Worm (Caenorhabditis elegans) whole organism, early embryonic: ENCODE results near the gene clc-9.

Experiments
- F13C5.2 ChIP-seq: sonication (generic microtip); optimal IDR thresholded peaks from 2 replicates; lab custom pipeline; 2017; ENCODE audit warnings: mild to moderate bottlenecking, missing genetic modification characterization, inconsistent platforms, missing compliant biosample characterization
- aly-1 ChIP-seq: sonication (generic microtip); optimal IDR thresholded peaks from 2 replicates; lab custom pipeline; 2016; ENCODE audit warnings: missing genetic modification characterization, missing compliant biosample characterization
- ama-1 ChIP-seq: fragments of 150-350 bp; optimal IDR thresholded peaks from 2 replicates; lab custom pipeline; 2014
- ceh-36 ChIP-seq: sonication (generic microtip); optimal IDR thresholded peaks from 2 replicates; lab custom pipeline; 2016; ENCODE audit warnings: missing genetic modification characterization, inconsistent platforms, missing compliant biosample characterization
- flt-1 ChIP-seq: fragments of 200-800 bp; sonication (Bioruptor generic); IDR thresholded peaks from 2 replicates; pipeline ENCODE4 v1.3.6; 2022; ENCODE audit warnings: missing genetic modification characterization, missing compliant biosample characterization
- hmg-4 ChIP-seq: fragments of 200-800 bp; sonication (Bioruptor generic); optimal IDR thresholded peaks from 2 replicates; lab custom pipeline; 2018; ENCODE audit warnings: mild to moderate bottlenecking, missing genetic modification characterization, missing compliant biosample characterization
- hnd-1 ChIP-seq: sonication (generic microtip); optimal IDR thresholded peaks from 2 replicates; lab custom pipeline; 2016; ENCODE audit warnings: missing genetic modification characterization, missing compliant biosample characterization
- pes-1 ChIP-seq: fragments of 200-800 bp; sonication (Bioruptor generic); IDR thresholded peaks from 2 replicates; pipeline ENCODE4 v1.3.6; 2022; ENCODE audit warnings: missing genetic modification reagents, missing genetic modification characterization, missing compliant biosample characterization
- sea-1 ChIP-seq: fragments of 200-800 bp; sonication (Bioruptor generic); conservative IDR thresholded peaks from 2 replicates; pipeline ENCODE4 v1.3.6; 2022; ENCODE audit warnings: missing genetic modification characterization, missing compliant biosample characterization
- tbx-37 ChIP-seq: fragments of 200-800 bp; sonication (Bioruptor generic); conservative IDR thresholded peaks from 2 replicates; pipeline ENCODE4 v1.3.6; 2022; ENCODE audit warnings: missing genetic modification reagents, missing genetic modification characterization, missing compliant biosample characterization
- tra-4 ChIP-seq: sonication (generic microtip); optimal IDR thresholded peaks from 2 replicates; lab custom pipeline; 2017; ENCODE audit warnings: missing genetic modification characterization, missing compliant biosample characterization

DNA sequence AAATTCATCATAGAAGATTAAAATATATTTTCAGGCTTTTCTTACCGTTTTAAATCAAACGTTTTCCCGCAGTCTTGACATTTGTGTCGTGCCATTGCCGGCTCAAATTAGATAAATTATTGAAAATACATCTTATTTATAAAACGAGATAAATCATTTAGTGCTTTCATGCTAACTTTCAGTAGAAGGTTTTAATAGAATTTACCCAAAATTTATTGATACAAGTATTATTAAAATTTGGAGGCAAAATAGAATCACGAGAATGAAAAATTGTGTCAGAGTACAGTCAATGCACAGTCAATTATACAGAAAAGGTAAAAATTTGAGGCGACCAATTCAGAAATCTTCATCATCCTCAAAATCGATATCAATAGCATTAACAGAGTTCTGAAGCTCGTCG is 34.3 kb upstream of the clc-9 start, which contains the start of gene Y5F2A.4:
- TF ChIP-seq pes-1 (GFP tag; lab: Robert Waterston, UW) (no peak), hnd-1 (tag; lab: Kevin White, UChicago) (no peak), F13C5.2 (tag; lab: Kevin White, UChicago) (no peak), tra-4 (no peak), ama-1 (lab: Kevin White, UChicago) (no peak), tbx-37 (GFP tag; lab: Robert Waterston, UW) (no peak), flt-1 (GFP tag; lab: Robert Waterston, UW) (no peak), ceh-36 (tag; lab: Kevin White, UChicago) (no peak), hmg-4 (GFP tag; lab: Kevin White, UChicago) (no peak), aly-1 (no peak), sea-1 (GFP tag; lab: Robert Waterston, UW) (no peak)
